Worm (Caenorhabditis elegans) whole organism, L2 larva: ENCODE data around the gene rap-2.
"Not testable (repeated sequence)": the region's sequence is repeated elsewhere in the genome, so short reads cannot be mapped to it uniquely, and the experiment has no call there.

Experiments used
- C34F6.9 ChIP-seq: fragments of 150-350 bp; optimal IDR thresholded peaks from 2 replicates; lab custom pipeline; 2014; ENCODE audit warnings: missing biosample characterization, missing genetic modification characterization
- ZK546.5 ChIP-seq: sonication (generic microtip); optimal IDR thresholded peaks from 2 replicates; lab custom pipeline; 2017; ENCODE audit warnings: missing biosample characterization, missing genetic modification characterization
- alr-1 ChIP-seq: fragments of 150-350 bp; optimal IDR thresholded peaks from 2 replicates; lab custom pipeline; 2014; ENCODE audit warnings: missing biosample characterization, missing genetic modification characterization
- aly-2 ChIP-seq: fragments of 150-350 bp; optimal IDR thresholded peaks from 2 replicates; lab custom pipeline; 2014; ENCODE audit warnings: missing biosample characterization, missing genetic modification characterization
- ama-1 ChIP-seq: fragments of 150-350 bp; optimal IDR thresholded peaks from 2 replicates; lab custom pipeline; 2018; ENCODE audit warnings: inconsistent platforms
- blmp-1 ChIP-seq: sonication (generic microtip); optimal IDR thresholded peaks from 2 replicates; lab custom pipeline; 2017; ENCODE audit warnings: missing genetic modification characterization, mild to moderate bottlenecking, missing compliant biosample characterization, antibody characterized with exemption, moderate library complexity; ENCODE audit not compliant: insufficient read depth
- ceh-16 ChIP-seq: fragments of 150-350 bp; optimal IDR thresholded peaks from 2 replicates; lab custom pipeline; 2014; ENCODE audit warnings: missing biosample characterization, missing genetic modification characterization
- ceh-82 ChIP-seq: fragments of 150-350 bp; optimal IDR thresholded peaks from 2 replicates; lab custom pipeline; 2014; ENCODE audit warnings: missing biosample characterization, missing genetic modification characterization
- crh-2 ChIP-seq: sonication (generic microtip); optimal IDR thresholded peaks from 2 replicates; lab custom pipeline; 2017; ENCODE audit warnings: missing biosample characterization, missing genetic modification characterization
- dmd-4 ChIP-seq: sonication (generic microtip); optimal IDR thresholded peaks from 2 replicates; lab custom pipeline; 2017; ENCODE audit warnings: missing biosample characterization, missing genetic modification characterization
- egl-27 ChIP-seq: sonication (generic microtip); optimal IDR thresholded peaks from 3 replicates; lab custom pipeline; 2017; ENCODE audit warnings: missing biosample characterization, missing genetic modification reagents, missing genetic modification characterization
- elt-1 ChIP-seq: fragments of 150-350 bp; optimal IDR thresholded peaks from 2 replicates; lab custom pipeline; 2014; ENCODE audit warnings: missing biosample characterization, missing genetic modification characterization
- elt-3 ChIP-seq: sonication (generic microtip); optimal IDR thresholded peaks from 2 replicates; lab custom pipeline; 2017; ENCODE audit warnings: missing biosample characterization, missing genetic modification characterization
- fos-1 ChIP-seq: fragments of 150-350 bp; optimal IDR thresholded peaks from 2 replicates; lab custom pipeline; 2014; ENCODE audit warnings: missing biosample characterization, missing genetic modification characterization
- gmeb-1 ChIP-seq: fragments of 150-350 bp; optimal IDR thresholded peaks from 2 replicates; lab custom pipeline; 2014; ENCODE audit warnings: missing biosample characterization, missing genetic modification characterization
- lin-11 ChIP-seq: fragments of 150-350 bp; sonication (generic microtip); optimal IDR thresholded peaks from 2 replicates; lab custom pipeline; 2014; ENCODE audit warnings: missing biosample characterization, missing genetic modification characterization, inconsistent platforms, mixed read lengths
- lin-13 ChIP-seq: fragments of 150-350 bp; optimal IDR thresholded peaks from 2 replicates; lab custom pipeline; 2014; ENCODE audit warnings: missing biosample characterization, missing genetic modification reagents, missing genetic modification characterization
- lsy-2 ChIP-seq, 2 experiments: fragments of 150-350 bp in 1 of 2; sonication (generic microtip) in 1 of 2; optimal IDR thresholded peaks; 2 replicates each; lab custom pipeline; 2014 to 2017; ENCODE audit warnings: missing biosample characterization in 2 of 2, missing genetic modification characterization in 2 of 2
- mbf-1 ChIP-seq: sonication (generic microtip); optimal IDR thresholded peaks from 2 replicates; lab custom pipeline; 2017; ENCODE audit warnings: missing biosample characterization, missing genetic modification characterization
- mdl-1 ChIP-seq, 2 experiments: fragments of 150-350 bp in 1 of 2; sonication (generic microtip) in 1 of 2; optimal IDR thresholded peaks; 2 replicates each; lab custom pipeline; 2017; ENCODE audit warnings: missing biosample characterization in 2 of 2, missing genetic modification characterization in 2 of 2
- nhr-10 ChIP-seq: sonication (generic microtip); optimal IDR thresholded peaks from 2 replicates; lab custom pipeline; 2017; ENCODE audit warnings: missing biosample characterization, missing genetic modification characterization
- nhr-11 ChIP-seq: fragments of 150-350 bp; optimal IDR thresholded peaks from 2 replicates; lab custom pipeline; 2014; ENCODE audit warnings: missing biosample characterization, missing genetic modification characterization
- nhr-12 ChIP-seq: fragments of 150-350 bp; optimal IDR thresholded peaks from 2 replicates; lab custom pipeline; 2014; ENCODE audit warnings: missing biosample characterization, missing genetic modification characterization
- nhr-21 ChIP-seq: fragments of 150-350 bp; optimal IDR thresholded peaks from 2 replicates; lab custom pipeline; 2014; ENCODE audit warnings: missing biosample characterization, missing genetic modification characterization
- nhr-25 ChIP-seq: fragments of 150-350 bp; sonication (generic microtip); optimal IDR thresholded peaks from 3 replicates; lab custom pipeline; 2014; ENCODE audit warnings: missing biosample characterization, missing genetic modification characterization
- nhr-6 ChIP-seq: fragments of 150-350 bp; optimal IDR thresholded peaks from 2 replicates; lab custom pipeline; 2014; ENCODE audit warnings: missing biosample characterization, missing genetic modification characterization
- peb-1 ChIP-seq: fragments of 150-350 bp; optimal IDR thresholded peaks from 2 replicates; lab custom pipeline; 2014; ENCODE audit warnings: missing biosample characterization, missing genetic modification characterization
- sem-4 ChIP-seq: fragments of 150-350 bp; optimal IDR thresholded peaks from 2 replicates; lab custom pipeline; 2014; ENCODE audit warnings: missing biosample characterization, missing genetic modification reagents, missing genetic modification characterization
- skn-1 ChIP-seq: sonication (generic microtip); optimal IDR thresholded peaks from 2 replicates; lab custom pipeline; 2017; ENCODE audit warnings: missing biosample characterization, missing genetic modification characterization
- sma-3 ChIP-seq: sonication (generic microtip); optimal IDR thresholded peaks from 2 replicates; lab custom pipeline; 2016; ENCODE audit warnings: missing genetic modification reagents, missing genetic modification characterization, missing compliant biosample characterization
- sma-9 ChIP-seq, 2 experiments: fragments of 150-350 bp in 1 of 2; sonication (generic microtip) in 1 of 2; optimal IDR thresholded peaks; 2 replicates each; lab custom pipeline; 2014 to 2016; ENCODE audit warnings: missing genetic modification characterization in 2 of 2, mild to moderate bottlenecking in 1 of 2, missing biosample characterization in 1 of 2, missing compliant biosample characterization in 1 of 2, missing genetic modification reagents in 1 of 2, moderate library complexity in 1 of 2
- unc-39 ChIP-seq: fragments of 150-350 bp; optimal IDR thresholded peaks from 2 replicates; lab custom pipeline; 2014; ENCODE audit warnings: missing biosample characterization, missing genetic modification characterization
- unc-55 ChIP-seq: fragments of 150-350 bp; sonication (generic microtip); optimal IDR thresholded peaks from 3 replicates; lab custom pipeline; 2014; ENCODE audit warnings: missing biosample characterization, missing genetic modification reagents, missing genetic modification characterization
- unc-62 ChIP-seq: fragments of 150-350 bp; optimal IDR thresholded peaks from 2 replicates; lab custom pipeline; 2014; ENCODE audit warnings: missing biosample characterization, missing genetic modification reagents, missing genetic modification characterization
- ztf-1 ChIP-seq: fragments of 200-800 bp; sonication (Bioruptor generic); conservative IDR thresholded peaks from 2 replicates; pipeline ENCODE4 v1.3.6; 2022; ENCODE audit warnings: missing genetic modification characterization, missing compliant biosample characterization
- ztf-11 ChIP-seq: sonication (generic microtip); optimal IDR thresholded peaks from 2 replicates; lab custom pipeline; 2017; ENCODE audit warnings: missing biosample characterization, missing genetic modification characterization
- ztf-4 ChIP-seq: fragments of 150-350 bp; optimal IDR thresholded peaks from 2 replicates; lab custom pipeline; 2014; ENCODE audit warnings: missing biosample characterization, missing genetic modification characterization

The rap-2 gene

ce11 chrV:15054733-15055132 is 9.2 kb downstream of the rap-2 start:
- TF ChIP-seq dmd-4 (tag; lab: Kevin White, UChicago), result no peak
- TF ChIP-seq ama-1 (lab: Kevin White, UChicago), result no peak
- TF ChIP-seq, all 48 proteins: peak for 0

DNA sequence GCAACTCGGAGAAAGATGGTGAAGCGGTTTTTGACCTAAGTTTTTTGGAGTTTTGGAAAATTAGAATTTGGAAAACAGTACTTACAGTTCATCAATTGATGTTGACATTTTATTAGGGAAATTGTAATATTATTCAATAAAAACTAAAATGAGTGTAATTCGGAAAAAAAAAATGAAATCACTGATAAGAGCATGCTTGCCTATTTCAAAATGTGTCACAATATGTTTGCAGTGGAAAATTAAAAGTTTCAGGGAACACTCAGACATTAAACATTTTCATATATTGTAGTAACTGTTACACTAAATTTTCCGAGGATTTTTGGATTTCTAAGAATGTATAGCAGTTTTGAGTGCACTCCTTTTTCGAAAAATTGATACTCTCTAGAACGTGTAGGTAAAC is 11.5 kb downstream of the rap-2 start, which contains the start of the genes fbxa-82 and C25D7.5:
Gene fbxa-82 (minus strand): TSS at position 163 of the 400 bp plus-strand sequence.
Gene C25D7.5 (plus strand): TSS at position 283 of the 400 bp plus-strand sequence.
- TF ChIP-seq blmp-1 (tag; lab: Kevin White, UChicago) (no peak), fos-1 (tag; lab: Kevin White, UChicago) (peak; percentile 30)

ce11 chrV:15051720-15052119 is 12.2 kb downstream of the rap-2 start:
- TF ChIP-seq ama-1 (lab: Kevin White, UChicago) (no peak), blmp-1 (tag; lab: Kevin White, UChicago) (no peak), peb-1 (tag; lab: Kevin White, UChicago) (no peak), dmd-4 (tag; lab: Kevin White, UChicago) (no peak), egl-27 (tag; lab: Kevin White, UChicago) (no peak), nhr-11 (tag; lab: Kevin White, UChicago) (no peak), mbf-1 (tag; lab: Kevin White, UChicago) (no peak), ztf-1 (GFP tag; lab: Robert Waterston, UW) (no peak), ZK546.5 (tag; lab: Kevin White, UChicago) (no peak), gmeb-1 (no peak), nhr-25 (tag; lab: Kevin White, UChicago) (no peak), skn-1 (no peak), lin-13 (GFP tag; lab: Kevin White, UChicago) (no peak), ztf-11 (no peak), unc-55 (GFP tag; lab: Kevin White, UChicago) (no peak)

DNA sequence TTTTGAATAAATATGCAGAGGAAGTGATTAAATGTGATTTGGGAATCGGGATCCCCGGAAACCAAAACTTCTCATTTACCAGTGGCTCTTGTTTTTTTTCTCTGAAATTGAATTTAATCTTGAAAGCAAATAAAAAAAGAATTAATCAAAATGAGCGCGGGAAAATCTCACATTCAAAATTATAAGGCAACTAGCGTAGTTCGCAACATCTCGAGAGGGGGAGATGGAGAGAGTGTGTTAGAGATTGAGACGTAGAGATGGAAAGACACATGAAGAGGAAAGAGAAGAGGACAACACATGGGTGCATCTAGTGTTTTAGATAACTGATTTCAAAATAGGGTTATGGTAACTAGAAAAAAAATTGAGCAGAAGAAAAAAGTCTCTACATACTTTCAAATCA is 15.8 kb downstream of the rap-2 start, which contains the start of gene sdc-3:
Gene sdc-3 (minus strand): TSS at position 101 of the 400 bp plus-strand sequence.
- no peak for TF ChIP-seq crh-2 (tag; lab: Kevin White, UChicago)
- no peak for TF ChIP-seq nhr-6 (tag; lab: Kevin White, UChicago)
- peak; percentile 18 for TF ChIP-seq fos-1 (tag; lab: Kevin White, UChicago)
- no peak for TF ChIP-seq unc-62
- no peak for TF ChIP-seq ztf-1 (GFP tag; lab: Robert Waterston, UW)
- TF ChIP-seq C34F6.9 (tag; lab: Kevin White, UChicago), result peak; percentile 28
- TF ChIP-seq ama-1 (lab: Kevin White, UChicago), result no peak
- TF ChIP-seq elt-1 (tag; lab: Kevin White, UChicago), result no peak

- TF ChIP-seq sma-9 (GFP tag; optimal IDR thresholded peaks at IDR 0.05; lab: Kevin White, UChicago); sma-9 (tag; optimal IDR thresholded peaks at IDR 0.05; lab: Kevin White, UChicago); mdl-1 (tag; optimal IDR thresholded peaks at IDR 0.05; lab: Kevin White, UChicago); lin-11 (tag; lab: Kevin White, UChicago): not testable (repeated sequence)
These were observed 27.1 kb downstream of the rap-2 start, which contains the start of gene melo-3 for ce11 chrV:15036769-15037168. melo-3 (minus strand) TSS chrV:15036869.

DNA sequence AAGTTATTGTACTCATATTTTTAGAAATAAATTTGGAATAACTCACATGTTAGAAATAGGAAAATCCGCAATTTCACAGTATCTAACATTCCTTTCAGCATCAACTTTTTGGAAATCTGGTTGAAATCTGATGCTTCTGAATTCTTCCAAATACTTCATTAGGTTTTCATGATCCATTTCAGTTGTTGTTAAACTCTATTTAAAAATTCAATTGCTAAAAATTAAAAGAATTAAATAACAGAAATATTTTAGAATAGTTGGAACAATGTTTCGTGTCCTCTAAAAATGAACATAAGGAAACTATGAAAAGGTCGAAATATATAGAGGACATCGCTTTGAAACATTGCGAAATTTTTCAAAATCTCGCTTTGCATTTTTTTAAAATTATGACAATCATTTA is 32.5 kb downstream of the rap-2 start, which contains the start of gene cng-1:
Gene cng-1 (minus strand): TSS at position 101 of the 400 bp plus-strand sequence.
- TF ChIP-seq elt-1 (tag; lab: Kevin White, UChicago); sma-3 (GFP tag; lab: Kevin White, UChicago); unc-39 (tag; lab: Kevin White, UChicago): not testable (repeated sequence)

ce11 chrV:15028896-15029519 is 34.9 kb downstream of the rap-2 start, which contains the start of gene F14H8.8:
F14H8.8 (plus strand) TSS chrV:15029469.
- TF ChIP-seq skn-1, result no peak
- TF ChIP-seq nhr-21, result peak; percentile 18
- TF ChIP-seq aly-2 (tag; lab: Kevin White, UChicago), result no peak
- no peak for TF ChIP-seq lsy-2 (tag; optimal IDR thresholded peaks at IDR 0.05; lab: Kevin White, UChicago)
- no peak for TF ChIP-seq nhr-6 (tag; lab: Kevin White, UChicago)
- no peak for TF ChIP-seq nhr-10 (tag; lab: Kevin White, UChicago)
- TF ChIP-seq alr-1, result no peak
- TF ChIP-seq ceh-16 (tag; lab: Kevin White, UChicago), result peak; percentile 9
- TF ChIP-seq elt-3 (tag; lab: Kevin White, UChicago), result no peak
- TF ChIP-seq ztf-4 (tag; lab: Kevin White, UChicago), result no peak
- no peak for TF ChIP-seq nhr-25 (tag; lab: Kevin White, UChicago)
- TF ChIP-seq ceh-82 (tag; lab: Kevin White, UChicago), result no peak
- no peak for TF ChIP-seq nhr-11 (tag; lab: Kevin White, UChicago)
- no peak for TF ChIP-seq unc-62
- TF ChIP-seq mdl-1 (tag; optimal IDR thresholded peaks at IDR 0.05; lab: Kevin White, UChicago), result no peak
- TF ChIP-seq egl-27 (tag; lab: Kevin White, UChicago), result no peak
- no peak for TF ChIP-seq blmp-1 (tag; lab: Kevin White, UChicago)
- no peak for TF ChIP-seq dmd-4 (tag; lab: Kevin White, UChicago)
- TF ChIP-seq crh-2 (tag; lab: Kevin White, UChicago), result no peak
- peak; percentile 64 for TF ChIP-seq sma-3 (GFP tag; lab: Kevin White, UChicago)
- TF ChIP-seq ztf-1 (GFP tag; lab: Robert Waterston, UW), result no peak
- TF ChIP-seq sem-4 (tag; lab: Kevin White, UChicago), result no peak
- TF ChIP-seq nhr-12 (tag; lab: Kevin White, UChicago), result no peak
